Worm (Caenorhabditis elegans): ENCODE data around the gene ifc-1.

ifc-1 gene

ce11 chrV:2891927-2892326 is 10.7 kb downstream of the ifc-1 start, which contains the start of gene F37B4.15:
F37B4.15 (plus strand) TSS chrV:2892227.
- TF ChIP-seq jun-1 (tag; optimal IDR thresholded peaks at IDR 0.05) (no peak), lin-15B (tag; optimal IDR thresholded peaks at IDR 0.05) (no peak), tbx-2 (tag; optimal IDR thresholded peaks at IDR 0.05) (no peak), F16B12.6 (tag; optimal IDR thresholded peaks at IDR 0.05) (no peak), snu-23 (GFP tag; optimal IDR thresholded peaks at IDR 0.05) (no peak), sptf-1 (tag; optimal IDR thresholded peaks at IDR 0.05) (no peak)

DNA sequence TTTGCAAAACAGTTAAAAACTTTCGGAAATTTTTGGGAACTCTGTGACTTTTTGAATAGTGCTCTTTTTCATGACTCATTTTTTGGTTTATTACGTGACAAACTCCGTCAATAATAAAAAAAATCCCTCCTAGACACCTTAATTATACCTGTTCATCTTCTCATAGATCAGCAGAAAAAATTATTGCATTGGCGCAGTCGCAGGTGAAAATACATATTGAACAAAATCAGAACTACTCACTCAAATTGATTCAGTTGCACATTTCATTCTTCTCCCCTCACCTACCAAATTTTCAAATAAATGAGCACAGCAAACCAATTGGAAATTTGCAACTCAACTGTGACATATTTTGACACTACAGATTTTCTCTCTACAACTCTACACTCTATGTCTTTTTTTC is 11.8 kb downstream of the ifc-1 start, which contains the start of gene srh-127:
Gene srh-127, plus strand, starts transcription at position 301 of the 400 bp plus-strand sequence.
- TF ChIP-seq alr-1 (tag; optimal IDR thresholded peaks at IDR 0.05; ENCODE audit: borderline replicate concordance): no peak
- TF ChIP-seq nhr-20 (tag; optimal IDR thresholded peaks at IDR 0.05): no peak
- no peak for TF ChIP-seq efl-1 (optimal IDR thresholded peaks at IDR 0.05)
- peak in 1 of 2 experiments; percentile 17 for TF ChIP-seq efl-1 (GFP tag; optimal IDR thresholded peaks at IDR 0.05 in 1 of 2)
- TF ChIP-seq lin-35 (GFP tag; optimal IDR thresholded peaks at IDR 0.05): no peak
- no peak for TF ChIP-seq tlp-1 (tag; optimal IDR thresholded peaks at IDR 0.05)

- no peak for TF ChIP-seq mab-9 (GFP tag; IDR thresholded peaks at IDR 0.05)
- TF ChIP-seq unc-98 (GFP tag; IDR thresholded peaks at IDR 0.05): no peak
- peak; percentile 3 for TF ChIP-seq elt-2 (tag; optimal IDR thresholded peaks at IDR 0.05)
- TF ChIP-seq fkh-4 (tag; optimal IDR thresholded peaks at IDR 0.05; ENCODE audit: borderline replicate concordance): no peak
These were observed 15.0 kb downstream of the ifc-1 start, which contains the start of gene pals-32 for ce11 chrV:2896198-2896660. pals-32 (plus strand) TSS chrV:2896610.

DNA sequence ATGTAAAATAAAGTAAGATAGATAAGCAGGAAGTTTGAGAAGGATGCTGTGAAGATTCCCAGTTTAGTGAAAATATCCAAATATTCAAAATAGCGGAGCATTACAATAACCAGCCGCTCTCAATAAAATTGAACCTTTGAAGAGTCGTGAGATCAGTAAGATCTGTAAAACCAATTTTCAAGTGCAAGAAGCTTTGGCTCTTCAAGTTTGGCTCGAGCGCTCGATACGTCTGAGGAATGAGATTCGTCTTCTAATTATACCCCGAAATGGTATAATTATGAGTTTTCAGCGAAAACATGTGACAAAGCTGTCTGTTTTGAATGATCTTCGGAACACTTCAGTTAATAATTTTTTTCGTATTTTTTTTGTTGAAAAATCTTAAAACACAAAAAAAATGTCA is 18.7 kb downstream of the ifc-1 start, which contains the start of gene str-46:
Gene str-46, minus strand, starts transcription at position 101 of the 400 bp plus-strand sequence.
- no peak for TF ChIP-seq nhr-28 (tag; optimal IDR thresholded peaks at IDR 0.05)
- no peak for TF ChIP-seq grh-1 (GFP tag; IDR thresholded peaks at IDR 0.05)
- TF ChIP-seq unc-62 (GFP tag; optimal IDR thresholded peaks at IDR 0.05): no peak
- no peak for TF ChIP-seq hlh-4 (tag; optimal IDR thresholded peaks at IDR 0.05)
- no peak for TF ChIP-seq nhr-11 (tag; optimal IDR thresholded peaks at IDR 0.05)
- TF ChIP-seq ceh-82 (tag; optimal IDR thresholded peaks at IDR 0.05): no peak
- no peak for TF ChIP-seq efl-1 (optimal IDR thresholded peaks at IDR 0.05)
- peak in 1 of 2 experiments; percentile 8 for TF ChIP-seq efl-1 (GFP tag; optimal IDR thresholded peaks at IDR 0.05 in 1 of 2)

ce11 chrV:2903227-2903626 is 22.0 kb downstream of the ifc-1 start, which contains the start of gene C31B8.7:
C31B8.7 (minus strand) TSS chrV:2903327.
- TF ChIP-seq skn-1 (tag; optimal IDR thresholded peaks at IDR 0.05): no peak
- TF ChIP-seq F16B12.6 (tag; optimal IDR thresholded peaks at IDR 0.05): no peak
- TF ChIP-seq ets-5 (GFP tag; IDR thresholded peaks at IDR 0.05): no peak
- no peak for TF ChIP-seq hlh-17 (GFP tag; optimal IDR thresholded peaks at IDR 0.05; ENCODE audit: borderline replicate concordance)
- no peak for TF ChIP-seq swsn-7 (tag; optimal IDR thresholded peaks at IDR 0.05)
- TF ChIP-seq tlp-1 (tag; optimal IDR thresholded peaks at IDR 0.05): no peak
- no peak for TF ChIP-seq nhr-76 (tag; optimal IDR thresholded peaks at IDR 0.05)
- no peak for TF ChIP-seq mef-2 (tag; optimal IDR thresholded peaks at IDR 0.05)
- TF ChIP-seq nhr-90 (tag; optimal IDR thresholded peaks at IDR 0.05; ENCODE audit: poor library complexity): no peak
- no peak for TF ChIP-seq blmp-1 (tag; optimal IDR thresholded peaks at IDR 0.05)
- no peak for TF ChIP-seq nhr-28 (tag; optimal IDR thresholded peaks at IDR 0.05)
- no peak for TF ChIP-seq vab-15 (tag; optimal IDR thresholded peaks at IDR 0.05)
- TF ChIP-seq sptf-1 (tag; optimal IDR thresholded peaks at IDR 0.05): no peak

DNA sequence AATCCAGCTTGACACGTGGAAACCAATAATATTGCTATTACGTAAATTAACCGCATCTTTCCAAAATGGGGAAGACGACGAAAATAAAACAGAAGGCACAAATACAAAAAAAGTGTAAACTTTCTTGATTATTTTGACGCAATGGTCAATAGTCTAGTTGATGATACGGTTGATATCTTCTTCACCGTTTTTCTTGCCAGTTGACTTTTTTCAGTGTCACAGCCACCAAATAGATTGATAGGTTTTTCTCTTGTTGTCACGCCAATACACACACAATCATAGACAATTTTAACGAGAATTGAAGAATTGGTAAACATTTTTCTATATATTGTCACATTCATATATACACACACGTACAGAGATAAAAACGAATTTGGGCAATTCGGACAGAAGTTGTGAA is 28.3 kb downstream of the ifc-1 start, which contains the start of gene zmp-3:
Gene zmp-3, minus strand, starts transcription at position 101 of the 400 bp plus-strand sequence.
- no peak for TF ChIP-seq C04F5.9 (tag; optimal IDR thresholded peaks at IDR 0.05)
- TF ChIP-seq ceh-90 (tag; optimal IDR thresholded peaks at IDR 0.05): no peak
- no peak for TF ChIP-seq nhr-90 (tag; optimal IDR thresholded peaks at IDR 0.05; ENCODE audit: poor library complexity)
- TF ChIP-seq aha-1 (tag; optimal IDR thresholded peaks at IDR 0.05): no peak
- no peak for TF ChIP-seq nhr-84 (tag; optimal IDR thresholded peaks at IDR 0.05)
- TF ChIP-seq mep-1 (tag; optimal IDR thresholded peaks at IDR 0.05): no peak
- TF ChIP-seq lin-39 (tag; optimal IDR thresholded peaks at IDR 0.05): no peak
- no peak for TF ChIP-seq egl-27 (tag; optimal IDR thresholded peaks at IDR 0.05)
- TF ChIP-seq mdl-1 (tag; optimal IDR thresholded peaks at IDR 0.05): no peak
- no peak for TF ChIP-seq blmp-1 (tag; optimal IDR thresholded peaks at IDR 0.05)
- no peak for TF ChIP-seq nhr-237 (tag; optimal IDR thresholded peaks at IDR 0.05)
- peak in 1 of 6 experiments; percentile 42 for TF ChIP-seq elt-3 (tag; optimal IDR thresholded peaks at IDR 0.05)
- no peak for TF ChIP-seq fkh-8 (tag; optimal IDR thresholded peaks at IDR 0.05)
- peak; percentile 60 for TF ChIP-seq nhr-85 (tag)
- no peak for TF ChIP-seq nhr-76 (tag; optimal IDR thresholded peaks at IDR 0.05)
